Worm (Caenorhabditis elegans): ENCODE measurements around the gene sel-15.

- TF ChIP-seq C04F5.9 (tag; optimal IDR thresholded peaks at IDR 0.05) (no peak), unc-98 (GFP tag; IDR thresholded peaks at IDR 0.05) (no peak), ztf-11 (tag; optimal IDR thresholded peaks at IDR 0.05) (no peak), mab-9 (GFP tag; IDR thresholded peaks at IDR 0.05) (no peak), alr-1 (tag; optimal IDR thresholded peaks at IDR 0.05; ENCODE audit: borderline replicate concordance) (no peak), elt-2 (tag; optimal IDR thresholded peaks at IDR 0.05) (no peak), lin-14 (GFP tag; optimal IDR thresholded peaks at IDR 0.05) (no peak), pqm-1 (tag; optimal IDR thresholded peaks at IDR 0.05) (no peak), tbx-2 (tag; optimal IDR thresholded peaks at IDR 0.05) (no peak), ceh-82 (tag; optimal IDR thresholded peaks at IDR 0.05) (no peak), tlp-1 (tag; optimal IDR thresholded peaks at IDR 0.05) (no peak), unc-62 (GFP tag; optimal IDR thresholded peaks at IDR 0.05) (no peak), nhr-12 (tag; optimal IDR thresholded peaks at IDR 0.05) (no peak)
Measured at ce11 chrIII:675822-676221, 20.4 kb downstream of the sel-15 start, which contains the start of gene grk-2.

Measured in whole organism, L1 larva.